Fruit fly (Drosophila melanogaster) Kc167 (cell line): Measurements from ENCODE around the gene CG31792.

Source experiments
- Sin3A ChIP-seq: fragments of >200 bp; optimal IDR thresholded peaks from 2 replicates; lab custom pipeline; 2018; ENCODE audit warnings: missing external identifiers
- ttk ChIP-seq: sonication (Bioruptor generic); optimal IDR thresholded peaks from 2 replicates; lab custom pipeline; 2017; ENCODE audit warnings: missing external identifiers

- TF ChIP-seq ttk (lab: Kevin White, UChicago) (no peak), Sin3A (lab: Kevin White, UChicago) (no peak)
Observed at dm6 chr2L:18976749-18977148, 20.5 kb upstream of the CG31792 start.
